1 fruit fly cellular context compared by ENCODE assay signal in the genomic region with DNA sequence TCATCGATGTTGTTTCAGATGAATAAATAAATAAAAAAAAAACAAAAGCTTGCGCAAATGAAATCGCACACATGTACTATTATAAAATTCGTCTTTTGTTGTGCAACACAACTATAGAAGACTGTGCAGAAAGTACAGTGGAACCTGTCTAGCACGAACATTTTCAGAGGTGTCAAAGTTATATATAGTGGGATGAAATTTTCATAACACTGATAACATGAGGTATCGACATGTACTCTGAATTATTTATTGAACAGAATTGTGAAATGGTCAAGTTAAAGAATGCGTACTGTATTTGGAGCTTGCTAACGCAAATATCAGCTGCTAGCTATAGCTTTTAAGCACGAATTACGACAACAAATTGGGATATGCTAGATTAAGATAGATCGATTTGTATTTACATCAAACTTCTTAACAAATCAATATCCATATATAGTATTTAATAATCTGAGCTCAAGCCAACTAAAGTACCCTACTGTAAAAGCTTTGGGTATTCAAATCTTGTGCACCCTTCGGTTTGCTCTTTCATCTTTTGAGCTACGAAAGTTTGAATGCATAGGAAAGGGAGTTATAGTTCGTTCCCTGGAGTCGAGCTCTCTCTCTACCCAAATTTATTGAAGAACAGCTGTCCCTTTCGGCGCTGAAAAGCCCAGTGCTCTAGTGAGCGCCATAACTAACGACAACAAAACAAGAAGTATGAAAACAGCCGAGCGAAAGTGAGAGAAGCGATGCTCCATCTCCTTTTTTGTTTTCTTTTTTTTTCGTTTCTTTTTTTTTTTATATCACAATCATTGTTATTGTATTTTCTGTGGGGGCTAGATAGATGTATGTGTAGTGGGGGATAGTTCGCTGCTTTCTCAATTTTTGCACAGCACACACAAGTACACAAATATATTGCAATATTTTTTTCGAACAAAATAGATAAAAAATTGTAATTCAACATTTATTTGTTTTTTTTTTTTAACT.
TF ChIP-seq lines count a peak whose summit lies in the region.

No protein-coding gene starts in this region.

TF ChIP-seq in whole organism, embryonic, 481 proteins besides CTCF, POLR2A, EP300 and RAD21 (continued from another document and continues in another):
- TF ChIP-seq cato (GFP tag; optimal IDR thresholded peaks at IDR 0.05; lab: Kevin White, UChicago; ENCODE audit: borderline replicate concordance), result peak; percentile 71
- peak; percentile 90 for TF ChIP-seq CG6689 (GFP tag; IDR thresholded peaks at IDR 0.05; lab: Robert Waterston, UW)
- peak; percentile 87 for TF ChIP-seq Six4 (GFP tag; optimal IDR thresholded peaks at IDR 0.05; lab: Kevin White, UChicago)
- peak; percentile 75 for TF ChIP-seq cas (GFP tag; IDR thresholded peaks at IDR 0.05; lab: Robert Waterston, UW)
- no peak for TF ChIP-seq nerfin-2 (GFP tag; IDR thresholded peaks at IDR 0.05; lab: Robert Waterston, UW; ENCODE audit: partially characterized antibody)
- TF ChIP-seq GATAe (GFP tag; conservative IDR thresholded peaks at IDR 0.05; lab: Robert Waterston, UW), result 0 out of 2 replicates have a peak, but pooled peaks have one; percentile 24
- TF ChIP-seq ken (GFP tag; IDR thresholded peaks at IDR 0.05; lab: Robert Waterston, UW), result peak; percentile 93
- peak; percentile 78 for TF ChIP-seq CG8388 (GFP tag; optimal IDR thresholded peaks at IDR 0.05; lab: Kevin White, UChicago)
- TF ChIP-seq CG8765 (GFP tag; IDR thresholded peaks at IDR 0.05; lab: Robert Waterston, UW), result peak; percentile 55; the same call in 1 of the 2 replicates
- TF ChIP-seq CG31441 (GFP tag; IDR thresholded peaks at IDR 0.05; lab: Robert Waterston, UW), result peak; percentile 80
- TF ChIP-seq Max (GFP tag; optimal IDR thresholded peaks at IDR 0.05; lab: Kevin White, UChicago), result peak; percentile 86
- TF ChIP-seq CG6272 (GFP tag; IDR thresholded peaks at IDR 0.05; lab: Robert Waterston, UW), result peak; percentile 68
- peak; percentile 80 for TF ChIP-seq CG12942 (GFP tag; optimal IDR thresholded peaks at IDR 0.05; lab: Kevin White, UChicago)
- peak; percentile 84 for TF ChIP-seq CG31224 (GFP tag; IDR thresholded peaks at IDR 0.05; lab: Robert Waterston, UW)
- TF ChIP-seq gce (GFP tag; IDR thresholded peaks at IDR 0.05; lab: Robert Waterston, UW), result peak; percentile 88
- peak; percentile 84 for TF ChIP-seq wek (GFP tag; optimal IDR thresholded peaks at IDR 0.05; lab: Kevin White, UChicago)
- peak; percentile 11 for TF ChIP-seq CG2116 (GFP tag; optimal IDR thresholded peaks at IDR 0.05; lab: Kevin White, UChicago)
- TF ChIP-seq CG1832 (GFP tag; optimal IDR thresholded peaks at IDR 0.05; lab: Kevin White, UChicago), result no peak
- TF ChIP-seq HHEX (GFP tag; optimal IDR thresholded peaks at IDR 0.05; lab: Kevin White, UChicago), result peak; percentile 90
- TF ChIP-seq zfh1 (GFP tag; IDR thresholded peaks at IDR 0.05; lab: Robert Waterston, UW), result peak; percentile 91
- TF ChIP-seq MESR4 (GFP tag; optimal IDR thresholded peaks at IDR 0.05; lab: Kevin White, UChicago), result peak; percentile 38
- peak; percentile 64 for TF ChIP-seq Ets97D (GFP tag; optimal IDR thresholded peaks at IDR 0.05; lab: Kevin White, UChicago)
- peak; percentile 85 for TF ChIP-seq CG5245 (GFP tag; optimal IDR thresholded peaks at IDR 0.05; lab: Kevin White, UChicago)
- no peak for TF ChIP-seq stwl (tag; optimal IDR thresholded peaks at IDR 0.05; lab: Kevin White, UChicago)
- TF ChIP-seq Med (GFP tag; lab: Kevin White, UChicago), result peak; percentile 99
- peak; percentile 87 for TF ChIP-seq nmo (GFP tag; optimal IDR thresholded peaks at IDR 0.05; lab: Kevin White, UChicago)
- TF ChIP-seq Sry-δ (GFP tag; optimal IDR thresholded peaks at IDR 0.05; lab: Kevin White, UChicago), result peak; percentile 55
- TF ChIP-seq Rfx (GFP tag; IDR thresholded peaks at IDR 0.05; lab: Robert Waterston, UW), result peak; percentile 95
- peak; percentile 90 for TF ChIP-seq wdn (GFP tag; IDR thresholded peaks at IDR 0.05; lab: Robert Waterston, UW)
- TF ChIP-seq CG6765 (GFP tag; optimal IDR thresholded peaks at IDR 0.05; lab: Kevin White, UChicago), result peak; percentile 81
- TF ChIP-seq Dad (GFP tag; optimal IDR thresholded peaks at IDR 0.05; lab: Kevin White, UChicago), result peak; percentile 77
- TF ChIP-seq rib (GFP tag; IDR thresholded peaks at IDR 0.05; lab: Robert Waterston, UW), result peak; percentile 92
- no peak for TF ChIP-seq CG9797 (GFP tag; optimal IDR thresholded peaks at IDR 0.05; lab: Kevin White, UChicago)
- TF ChIP-seq ase (GFP tag; IDR thresholded peaks at IDR 0.05; lab: Robert Waterston, UW), result peak; percentile 88; the same call in 2 of the 3 replicates
- no peak; the same call in 1 of the 2 replicates for TF ChIP-seq Doc2 (GFP tag; IDR thresholded peaks at IDR 0.05; lab: Robert Waterston, UW)
- TF ChIP-seq B-H1 (GFP tag; IDR thresholded peaks at IDR 0.05; lab: Robert Waterston, UW), result peak; percentile 85
- peak; percentile 89 for TF ChIP-seq bab2 (GFP tag; optimal IDR thresholded peaks at IDR 0.05; lab: Kevin White, UChicago)
- peak; percentile 54 for TF ChIP-seq corto (GFP tag; optimal IDR thresholded peaks at IDR 0.05; lab: Kevin White, UChicago)
- TF ChIP-seq Hmx (GFP tag; optimal IDR thresholded peaks at IDR 0.05; lab: Kevin White, UChicago), result peak; percentile 56
- peak; percentile 93 for TF ChIP-seq NFAT (GFP tag; IDR thresholded peaks at IDR 0.05; lab: Robert Waterston, UW)
- peak; percentile 83 for TF ChIP-seq jumu (GFP tag; optimal IDR thresholded peaks at IDR 0.05; lab: Kevin White, UChicago)
- TF ChIP-seq dati (GFP tag; IDR thresholded peaks at IDR 0.05; lab: Robert Waterston, UW), result peak; percentile 85
- peak; percentile 85 for TF ChIP-seq H15 (GFP tag; IDR thresholded peaks at IDR 0.05; lab: Robert Waterston, UW)
- TF ChIP-seq CG17359 (tag; optimal IDR thresholded peaks at IDR 0.05; lab: Kevin White, UChicago), result peak; percentile 89
- TF ChIP-seq abd-A (tag; optimal IDR thresholded peaks at IDR 0.05; lab: Kevin White, UChicago), result no peak
- TF ChIP-seq scrt (GFP tag; optimal IDR thresholded peaks at IDR 0.05; lab: Kevin White, UChicago), result peak; percentile 81
- TF ChIP-seq amos (GFP tag; IDR thresholded peaks at IDR 0.05; lab: Robert Waterston, UW; ENCODE audit: partially characterized antibody), result no peak
- TF ChIP-seq CG14014 (GFP tag; IDR thresholded peaks at IDR 0.05; lab: Robert Waterston, UW), result peak; percentile 94
- TF ChIP-seq ash1 (GFP tag; optimal IDR thresholded peaks at IDR 0.05; lab: Kevin White, UChicago), result peak; percentile 60
- peak; percentile 74 for TF ChIP-seq CG8281 (tag; optimal IDR thresholded peaks at IDR 0.05; lab: Kevin White, UChicago)
- TF ChIP-seq shn (GFP tag; optimal IDR thresholded peaks at IDR 0.05; lab: Kevin White, UChicago), result peak; percentile 70
- peak; percentile 70 for TF ChIP-seq CG16815 (GFP tag; optimal IDR thresholded peaks at IDR 0.05; lab: Kevin White, UChicago)
- peak; percentile 70 for TF ChIP-seq Hey (tag; optimal IDR thresholded peaks at IDR 0.05; lab: Kevin White, UChicago)
- peak; percentile 75 for TF ChIP-seq klu (GFP tag; IDR thresholded peaks at IDR 0.05; lab: Robert Waterston, UW)
- peak; percentile 64 for TF ChIP-seq exex (tag; optimal IDR thresholded peaks at IDR 0.05; lab: Kevin White, UChicago)
- no peak for TF ChIP-seq sc (optimal IDR thresholded peaks at IDR 0.05; lab: Kevin White, UChicago)
- TF ChIP-seq sc (GFP tag; optimal IDR thresholded peaks at IDR 0.05; lab: Kevin White, UChicago), result peak; percentile 26
- peak; percentile 86 for TF ChIP-seq CG6854 (GFP tag; optimal IDR thresholded peaks at IDR 0.05; lab: Kevin White, UChicago)
- peak; percentile 92 for TF ChIP-seq Oli (tag; optimal IDR thresholded peaks at IDR 0.05; lab: Kevin White, UChicago)
- TF ChIP-seq vnd (GFP tag; IDR thresholded peaks at IDR 0.05; lab: Robert Waterston, UW; ENCODE audit: partially characterized antibody), result no peak
- peak; percentile 87 for TF ChIP-seq Hand (GFP tag; optimal IDR thresholded peaks at IDR 0.05; lab: Kevin White, UChicago)
- no peak for TF ChIP-seq bigmax (GFP tag; optimal IDR thresholded peaks at IDR 0.05; lab: Kevin White, UChicago)
- TF ChIP-seq bowl (GFP tag; IDR thresholded peaks at IDR 0.05; lab: Robert Waterston, UW), result peak; percentile 62
- peak; percentile 86 for TF ChIP-seq Rx (GFP tag; IDR thresholded peaks at IDR 0.05; lab: Robert Waterston, UW)
- peak; percentile 86 for TF ChIP-seq Awh (GFP tag; IDR thresholded peaks at IDR 0.05; lab: Robert Waterston, UW)
- TF ChIP-seq CG10274 (GFP tag; optimal IDR thresholded peaks at IDR 0.05; lab: Kevin White, UChicago), result peak; percentile 93
- TF ChIP-seq Oaz (GFP tag; IDR thresholded peaks at IDR 0.05; lab: Robert Waterston, UW), result peak; percentile 92
- peak; percentile 75 for TF ChIP-seq Sox100B (GFP tag; optimal IDR thresholded peaks at IDR 0.05; lab: Kevin White, UChicago)
- peak; percentile 97 for TF ChIP-seq CG12769 (tag; optimal IDR thresholded peaks at IDR 0.05; lab: Kevin White, UChicago)
- TF ChIP-seq CG13296 (GFP tag; optimal IDR thresholded peaks at IDR 0.05; lab: Kevin White, UChicago), result peak; percentile 93
- TF ChIP-seq fd3F (GFP tag; optimal IDR thresholded peaks at IDR 0.05; lab: Kevin White, UChicago), result peak; percentile 91
- TF ChIP-seq C15 (GFP tag; IDR thresholded peaks at IDR 0.05; lab: Robert Waterston, UW), result peak; percentile 84
- no peak for TF ChIP-seq Gsc (GFP tag; IDR thresholded peaks at IDR 0.05; lab: Robert Waterston, UW)
- TF ChIP-seq ac (GFP tag; optimal IDR thresholded peaks at IDR 0.05; lab: Kevin White, UChicago), result peak; percentile 12
- TF ChIP-seq CG11456 (GFP tag; IDR thresholded peaks at IDR 0.05; lab: Robert Waterston, UW), result peak; percentile 93
- peak; percentile 66 for TF ChIP-seq CG8359 (GFP tag; optimal IDR thresholded peaks at IDR 0.05; lab: Kevin White, UChicago; ENCODE audit: borderline replicate concordance)
- peak; percentile 42 for TF ChIP-seq CG4617 (GFP tag; optimal IDR thresholded peaks at IDR 0.05; lab: Kevin White, UChicago; ENCODE audit: borderline replicate concordance)
- peak; percentile 68 for TF ChIP-seq fd64A (GFP tag; optimal IDR thresholded peaks at IDR 0.05; lab: Kevin White, UChicago)
- TF ChIP-seq Ssrp (tag; optimal IDR thresholded peaks at IDR 0.05; lab: Kevin White, UChicago), result peak; percentile 76
- peak; percentile 88 for TF ChIP-seq CG12155 (GFP tag; optimal IDR thresholded peaks at IDR 0.05; lab: Kevin White, UChicago)
- peak; percentile 66 for TF ChIP-seq ro (GFP tag; IDR thresholded peaks at IDR 0.05; lab: Robert Waterston, UW)
- peak; percentile 85 to 89 for TF ChIP-seq chif (GFP tag; optimal IDR thresholded peaks at IDR 0.05; lab: Kevin White, UChicago)
- TF ChIP-seq Myb (GFP tag; optimal IDR thresholded peaks at IDR 0.05; lab: Kevin White, UChicago), result peak; percentile 68
- TF ChIP-seq CG13775 (GFP tag; optimal IDR thresholded peaks at IDR 0.05; lab: Kevin White, UChicago), result peak; percentile 74
- TF ChIP-seq gsb (GFP tag; IDR thresholded peaks at IDR 0.05; lab: Robert Waterston, UW), result peak; percentile 90
- TF ChIP-seq Atf3 (GFP tag; optimal IDR thresholded peaks at IDR 0.05; lab: Kevin White, UChicago), result peak; percentile 55
- peak; percentile 90 for TF ChIP-seq CG17385 (GFP tag; optimal IDR thresholded peaks at IDR 0.05; lab: Kevin White, UChicago)
- peak; percentile 44 for TF ChIP-seq sd (tag; optimal IDR thresholded peaks at IDR 0.05; lab: Kevin White, UChicago)
- TF ChIP-seq CG1603 (tag; optimal IDR thresholded peaks at IDR 0.05; lab: Kevin White, UChicago), result peak; percentile 95
- TF ChIP-seq Lhr (GFP tag; optimal IDR thresholded peaks at IDR 0.05; lab: Kevin White, UChicago), result peak; percentile 35
- TF ChIP-seq prd (optimal IDR thresholded peaks at IDR 0.05; lab: Kevin White, UChicago), result no peak
- TF ChIP-seq prd (GFP tag; IDR thresholded peaks at IDR 0.05; lab: Robert Waterston, UW), result peak; percentile 88
- peak; percentile 91 for TF ChIP-seq Hsf (GFP tag; optimal IDR thresholded peaks at IDR 0.05; lab: Kevin White, UChicago)
- TF ChIP-seq CG3407 (GFP tag; optimal IDR thresholded peaks at IDR 0.05; lab: Kevin White, UChicago), result peak; percentile 67
- no peak for TF ChIP-seq zen2 (GFP tag; IDR thresholded peaks at IDR 0.05; lab: Robert Waterston, UW; ENCODE audit: partially characterized antibody)
- TF ChIP-seq grau (tag; optimal IDR thresholded peaks at IDR 0.05; lab: Kevin White, UChicago), result peak; percentile 96
- TF ChIP-seq Sry-β (GFP tag; optimal IDR thresholded peaks at IDR 0.05; lab: Kevin White, UChicago), result no peak
- TF ChIP-seq CG7839 (tag; optimal IDR thresholded peaks at IDR 0.05; lab: Kevin White, UChicago), result peak; percentile 94
- TF ChIP-seq Spps (tag; optimal IDR thresholded peaks at IDR 0.05; lab: Kevin White, UChicago), result peak; percentile 37
- peak; percentile 72; the same call in 2 of the 3 replicates for TF ChIP-seq sr (GFP tag; IDR thresholded peaks at IDR 0.05; lab: Robert Waterston, UW)
- TF ChIP-seq CG42726 (GFP tag; IDR thresholded peaks at IDR 0.05; lab: Robert Waterston, UW; ENCODE audit: partially characterized antibody), result no peak
- peak; percentile 83 for TF ChIP-seq Xrp1 (GFP tag; IDR thresholded peaks at IDR 0.05; lab: Robert Waterston, UW)
- peak; percentile 78 for TF ChIP-seq CG15514 (GFP tag; optimal IDR thresholded peaks at IDR 0.05; lab: Kevin White, UChicago)
- peak; percentile 70 for TF ChIP-seq ewg (GFP tag; optimal IDR thresholded peaks at IDR 0.05; lab: Kevin White, UChicago)
- peak; percentile 70 for TF ChIP-seq CG18476 (GFP tag; optimal IDR thresholded peaks at IDR 0.05; lab: Kevin White, UChicago)
- TF ChIP-seq CG10654 (GFP tag; optimal IDR thresholded peaks at IDR 0.05; lab: Kevin White, UChicago), result peak; percentile 87
- no peak for TF ChIP-seq CG2202 (tag; optimal IDR thresholded peaks at IDR 0.05; lab: Kevin White, UChicago)
- TF ChIP-seq bbx (GFP tag; IDR thresholded peaks at IDR 0.05; lab: Robert Waterston, UW; ENCODE audit: partially characterized antibody), result no peak
- peak; percentile 74 for TF ChIP-seq CG10959 (GFP tag; IDR thresholded peaks at IDR 0.05; lab: Robert Waterston, UW)
- peak; percentile 72 for TF ChIP-seq CG6654 (GFP tag; optimal IDR thresholded peaks at IDR 0.05; lab: Kevin White, UChicago)
- TF ChIP-seq dimm (GFP tag; IDR thresholded peaks at IDR 0.05; lab: Robert Waterston, UW), result peak; percentile 81
- no peak for TF ChIP-seq CG6791 (GFP tag; IDR thresholded peaks at IDR 0.05; lab: Robert Waterston, UW; ENCODE audit: partially characterized antibody)
- TF ChIP-seq HLHmδ (GFP tag; optimal IDR thresholded peaks at IDR 0.05; lab: Kevin White, UChicago), result no peak
- no peak for TF ChIP-seq Dref (GFP tag; IDR thresholded peaks at IDR 0.05; lab: Robert Waterston, UW)
- peak; percentile 93 for TF ChIP-seq CG10543 (GFP tag; optimal IDR thresholded peaks at IDR 0.05; lab: Kevin White, UChicago)
- no peak for TF ChIP-seq CG15479 (GFP tag; optimal IDR thresholded peaks at IDR 0.05; lab: Kevin White, UChicago)
- peak; percentile 62 for TF ChIP-seq twi (tag; optimal IDR thresholded peaks at IDR 0.05; lab: Kevin White, UChicago)
- peak; percentile 81 for TF ChIP-seq toy (GFP tag; IDR thresholded peaks at IDR 0.05; lab: Robert Waterston, UW)
- TF ChIP-seq CG8924 (tag; optimal IDR thresholded peaks at IDR 0.05; lab: Kevin White, UChicago), result peak; percentile 82
